Worm (Caenorhabditis elegans): ENCODE measurements around the gene C26B9.5.

- TF ChIP-seq nhr-11 (tag; optimal IDR thresholded peaks at IDR 0.05) (no peak), mdl-1 (tag; optimal IDR thresholded peaks at IDR 0.05) (no peak), nhr-6 (tag; optimal IDR thresholded peaks at IDR 0.05) (no peak), fos-1 (tag; optimal IDR thresholded peaks at IDR 0.05) (no peak), sma-9 (GFP tag; optimal IDR thresholded peaks at IDR 0.05) (no peak), sma-9 (tag; optimal IDR thresholded peaks at IDR 0.05) (no peak), unc-62 (GFP tag; optimal IDR thresholded peaks at IDR 0.05) (no peak), F13H6.1 (tag; optimal IDR thresholded peaks at IDR 0.05) (no peak), ceh-82 (tag; optimal IDR thresholded peaks at IDR 0.05) (no peak), mab-5 (tag; optimal IDR thresholded peaks at IDR 0.05) (no peak)
These were observed 19.7 kb upstream of the C26B9.5 start for ce11 chrX:5309622-5310021.
